Worm (Caenorhabditis elegans): ENCODE measurements around the gene ZK418.7.

DNA sequence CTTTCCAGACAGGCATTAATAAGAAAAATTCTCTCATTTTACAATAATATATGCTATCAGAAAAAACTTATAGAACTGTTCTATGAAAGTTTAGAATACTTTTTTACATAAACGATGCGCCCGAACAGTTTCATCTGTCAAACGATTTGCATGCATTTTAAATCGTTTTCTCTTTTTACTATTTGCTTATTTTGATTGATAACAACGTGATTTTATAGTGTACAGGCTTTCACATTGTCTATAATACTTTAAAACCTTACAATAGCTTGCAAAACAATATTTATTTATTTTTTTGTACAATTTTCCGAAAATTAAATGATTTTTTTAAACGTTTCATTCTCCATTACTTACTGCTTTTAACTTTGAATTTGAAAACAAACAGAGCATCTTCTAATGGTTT lies 34.9 kb downstream of the ZK418.7 start, which contains the start of gene R01H2.7:
- TF ChIP-seq him-1 (tag; optimal IDR thresholded peaks at IDR 0.05) (no peak), W03F9.2 (tag; optimal IDR thresholded peaks at IDR 0.05) (no peak)

All from whole organism, L4/young adult.